Worm (Caenorhabditis elegans): ENCODE measurements around the gene gei-6.

Gene gei-6

ce11 chrV:7237094-7237132 lies 6.3 kb upstream of the gei-6 start, which contains the start of gene hpo-9:
Gene hpo-9, minus strand, starts transcription at chrV:7237130.
- TF ChIP-seq nhr-25 (tag; optimal IDR thresholded peaks at IDR 0.05) (no peak), ceh-28 (tag; optimal IDR thresholded peaks at IDR 0.05) (no peak), nhr-43 (tag; optimal IDR thresholded peaks at IDR 0.05; ENCODE audit: poor library complexity, severe bottlenecking) (no peak), nhr-11 (tag; optimal IDR thresholded peaks at IDR 0.05) (no peak), tbx-2 (tag; optimal IDR thresholded peaks at IDR 0.05) (no peak)

- TF ChIP-seq nhr-76 (tag; optimal IDR thresholded peaks at IDR 0.05) = no peak
- TF ChIP-seq egl-5 (tag; optimal IDR thresholded peaks at IDR 0.05) = no peak
- no peak for TF ChIP-seq skn-1 (tag; optimal IDR thresholded peaks at IDR 0.05)
- no peak for TF ChIP-seq unc-39 (tag; optimal IDR thresholded peaks at IDR 0.05)
- no peak for TF ChIP-seq egl-27 (tag; optimal IDR thresholded peaks at IDR 0.05)
- TF ChIP-seq snpc-4 (tag; optimal IDR thresholded peaks at IDR 0.05) = no peak
- TF ChIP-seq nhr-11 (tag; optimal IDR thresholded peaks at IDR 0.05) = no peak
- TF ChIP-seq mdl-1 (tag; optimal IDR thresholded peaks at IDR 0.05) = no peak
- TF ChIP-seq zag-1 (tag; optimal IDR thresholded peaks at IDR 0.05) = no peak
- no peak for TF ChIP-seq elt-2 (tag; optimal IDR thresholded peaks at IDR 0.05)
- TF ChIP-seq fos-1 (tag; optimal IDR thresholded peaks at IDR 0.05) = no peak
- no peak for TF ChIP-seq ceh-82 (tag; optimal IDR thresholded peaks at IDR 0.05)
Observed at ce11 chrV:7236694-7237093, 6.0 kb upstream of the gei-6 start.

ce11 chrV:7234726-7235125 lies 4.1 kb upstream of the gei-6 start, which contains the start of gene C05C8.5:
Gene C05C8.5, minus strand, starts transcription at chrV:7234826.
- TF ChIP-seq nhr-28 (tag; optimal IDR thresholded peaks at IDR 0.05) = no peak
- TF ChIP-seq daf-12 (tag; optimal IDR thresholded peaks at IDR 0.05) = no peak
- no peak for TF ChIP-seq nhr-67 (tag; optimal IDR thresholded peaks at IDR 0.05)
- no peak for TF ChIP-seq zag-1 (tag; optimal IDR thresholded peaks at IDR 0.05)
- TF ChIP-seq fkh-10 (GFP tag; optimal IDR thresholded peaks at IDR 0.05) = no peak
- no peak for TF ChIP-seq nhr-12 (tag; optimal IDR thresholded peaks at IDR 0.05)
- TF ChIP-seq pqm-1 (tag; optimal IDR thresholded peaks at IDR 0.05) = no peak
- no peak for TF ChIP-seq ceh-16 (tag; optimal IDR thresholded peaks at IDR 0.05)
- no peak for TF ChIP-seq jun-1 (tag; optimal IDR thresholded peaks at IDR 0.05)
- TF ChIP-seq fos-1 (tag; optimal IDR thresholded peaks at IDR 0.05) = no peak
- TF ChIP-seq unc-39 (tag; optimal IDR thresholded peaks at IDR 0.05) = no peak
- no peak for TF ChIP-seq skn-1 (tag; optimal IDR thresholded peaks at IDR 0.05)
- no peak for TF ChIP-seq sea-2 (GFP tag; optimal IDR thresholded peaks at IDR 0.05)
- no peak for TF ChIP-seq pha-4 (tag; optimal IDR thresholded peaks at IDR 0.05)
- TF ChIP-seq elt-3 (tag; optimal IDR thresholded peaks at IDR 0.05) = no peak

ce11 chrV:7231524-7231923 lies 876 bp upstream of the gei-6 start:
- TF ChIP-seq lin-39 (tag; optimal IDR thresholded peaks at IDR 0.05) = no peak
- TF ChIP-seq ceh-9 (tag; optimal IDR thresholded peaks at IDR 0.05) = no peak
- TF ChIP-seq ama-1 (optimal IDR thresholded peaks at IDR 0.05) = no peak
- TF ChIP-seq fkh-10 (GFP tag; optimal IDR thresholded peaks at IDR 0.05) = no peak
- no peak for TF ChIP-seq ceh-16 (tag; optimal IDR thresholded peaks at IDR 0.05)
- TF ChIP-seq mml-1 (tag; optimal IDR thresholded peaks at IDR 0.05) = no peak
- TF ChIP-seq daf-12 (tag; optimal IDR thresholded peaks at IDR 0.05) = no peak
- no peak for TF ChIP-seq nfya-1 (tag; optimal IDR thresholded peaks at IDR 0.05; ENCODE audit: insufficient read depth)
- no peak for TF ChIP-seq elt-3 (tag; optimal IDR thresholded peaks at IDR 0.05)
- no peak for TF ChIP-seq nhr-43 (tag; optimal IDR thresholded peaks at IDR 0.05; ENCODE audit: poor library complexity, severe bottlenecking)
- no peak for TF ChIP-seq ceh-28 (tag; optimal IDR thresholded peaks at IDR 0.05)
- TF ChIP-seq R02D3.7 (tag; optimal IDR thresholded peaks at IDR 0.05) = no peak
- no peak for TF ChIP-seq nhr-237 (tag; optimal IDR thresholded peaks at IDR 0.05)
- no peak for TF ChIP-seq egl-27 (tag; optimal IDR thresholded peaks at IDR 0.05)
- TF ChIP-seq nhr-25 (tag; optimal IDR thresholded peaks at IDR 0.05) = no peak
- TF ChIP-seq nhr-77 (tag; optimal IDR thresholded peaks at IDR 0.05) = no peak
- TF ChIP-seq mdl-1 (tag; optimal IDR thresholded peaks at IDR 0.05) = no peak
- TF ChIP-seq nhr-23 (tag; optimal IDR thresholded peaks at IDR 0.05) = no peak
- no peak for TF ChIP-seq elt-1 (tag; optimal IDR thresholded peaks at IDR 0.05)
- TF ChIP-seq sea-2 (GFP tag; optimal IDR thresholded peaks at IDR 0.05) = no peak

ce11 chrV:7225894-7226293 lies 4.8 kb downstream of the gei-6 start:
- TF ChIP-seq pha-4 (tag; optimal IDR thresholded peaks at IDR 0.05) (no peak), ztf-11 (tag; optimal IDR thresholded peaks at IDR 0.05) (no peak), ceh-28 (tag; optimal IDR thresholded peaks at IDR 0.05) (no peak), nhr-43 (tag; optimal IDR thresholded peaks at IDR 0.05; ENCODE audit: poor library complexity, severe bottlenecking) (no peak)

All from whole organism, L3 larva.